Worm (Caenorhabditis elegans) whole organism, L1 larva: Measurements from ENCODE around the gene F55A11.6.
A peak's percentile ranks its signal among the peaks of the same experiment; 100 is the strongest.

Source experiments
- C04F5.9 ChIP-seq: sonication (generic microtip); optimal IDR thresholded peaks from 2 replicates; lab custom pipeline; 2016; ENCODE audit warnings: missing genetic modification characterization, missing compliant biosample characterization
- C16A3.4 ChIP-seq: fragments of 150-350 bp; optimal IDR thresholded peaks from 2 replicates; lab custom pipeline; 2014; ENCODE audit warnings: missing biosample characterization, missing genetic modification characterization
- F16B12.6 ChIP-seq: fragments of 150-350 bp; optimal IDR thresholded peaks from 2 replicates; lab custom pipeline; 2014; ENCODE audit warnings: missing biosample characterization, missing genetic modification characterization
- Y116A8C.19 ChIP-seq: sonication (generic microtip); optimal IDR thresholded peaks from 2 replicates; lab custom pipeline; 2016; ENCODE audit warnings: missing compliant biosample characterization, missing genetic modification characterization, borderline replicate concordance
- aha-1 ChIP-seq: fragments of 150-350 bp; optimal IDR thresholded peaks from 2 replicates; lab custom pipeline; 2014; ENCODE audit warnings: missing biosample characterization, missing genetic modification characterization
- alr-1 ChIP-seq: fragments of 200-800 bp; sonication (Bioruptor generic); optimal IDR thresholded peaks from 2 replicates; lab custom pipeline; 2018; ENCODE audit warnings: borderline replicate concordance, mild to moderate bottlenecking, missing genetic modification characterization, missing compliant biosample characterization
- aly-2 ChIP-seq: fragments of 150-350 bp; optimal IDR thresholded peaks from 2 replicates; lab custom pipeline; 2014; ENCODE audit warnings: missing biosample characterization, missing genetic modification characterization
- blmp-1 ChIP-seq: fragments of 150-350 bp; optimal IDR thresholded peaks from 2 replicates; lab custom pipeline; 2014; ENCODE audit warnings: missing biosample characterization, missing genetic modification characterization
- ceh-63 ChIP-seq: fragments of 200-800 bp; sonication (Bioruptor generic); optimal IDR thresholded peaks from 2 replicates; lab custom pipeline; 2018; ENCODE audit warnings: mild to moderate bottlenecking, missing genetic modification characterization, missing compliant biosample characterization
- ceh-82 ChIP-seq, 3 experiments: fragments of 150-350 bp in 1 of 3; sonication (generic microtip) in 2 of 3; optimal IDR thresholded peaks; 2 replicates each; lab custom pipeline; 2014 to 2017; ENCODE audit warnings: missing biosample characterization in 3 of 3, missing genetic modification characterization in 3 of 3
- ceh-88 ChIP-seq: fragments of 200-800 bp; sonication (Bioruptor generic); IDR thresholded peaks from 2 replicates; pipeline ENCODE4 v1.3.6; 2022; ENCODE audit warnings: missing genetic modification characterization, missing compliant biosample characterization
- ceh-90 ChIP-seq: sonication (generic microtip); optimal IDR thresholded peaks from 2 replicates; lab custom pipeline; 2016; ENCODE audit warnings: missing genetic modification characterization, missing compliant biosample characterization
- dpl-1 ChIP-seq, 3 experiments: fragments of 150-350 bp in 2 of 3; sonication (generic microtip) in 1 of 3; optimal IDR thresholded peaks; 2 replicates each; lab custom pipeline; 2014 to 2017; ENCODE audit warnings: missing biosample characterization in 3 of 3, missing genetic modification characterization in 3 of 3, missing genetic modification reagents in 3 of 3
- dsc-1 ChIP-seq: sonication (generic microtip); optimal IDR thresholded peaks from 2 replicates; lab custom pipeline; 2016; ENCODE audit warnings: mild to moderate bottlenecking, missing genetic modification characterization, missing compliant biosample characterization
- egl-13 ChIP-seq: sonication (generic microtip); optimal IDR thresholded peaks from 2 replicates; lab custom pipeline; 2016; ENCODE audit warnings: missing genotype, missing genetic modification reagents, missing genetic modification characterization, missing compliant biosample characterization
- egl-27 ChIP-seq, 2 experiments: fragments of 150-350 bp in 1 of 2; sonication (generic microtip); optimal IDR thresholded peaks; 3 replicates each; lab custom pipeline; 2017 to 2018; ENCODE audit warnings: missing biosample characterization in 2 of 2, missing genetic modification characterization in 2 of 2, missing genetic modification reagents in 2 of 2
- elt-2 ChIP-seq: sonication (generic microtip); optimal IDR thresholded peaks from 2 replicates; lab custom pipeline; 2016; ENCODE audit warnings: missing genetic modification characterization, mild to moderate bottlenecking, inconsistent platforms, missing compliant biosample characterization, missing genetic modification reagents
- elt-3 ChIP-seq, 6 experiments: fragments of 150-350 bp in 1 of 6; sonication (generic microtip); optimal IDR thresholded peaks; 2 replicates each; lab custom pipeline; 2017 to 2018; ENCODE audit warnings: missing biosample characterization in 6 of 6, missing genetic modification characterization in 6 of 6, inconsistent platforms in 1 of 6
- fkh-4 ChIP-seq: sonication (generic microtip); optimal IDR thresholded peaks from 2 replicates; lab custom pipeline; 2016; ENCODE audit warnings: missing compliant biosample characterization, missing genetic modification characterization, borderline replicate concordance
- fkh-8 ChIP-seq: sonication (generic microtip); optimal IDR thresholded peaks from 2 replicates; lab custom pipeline; 2016; ENCODE audit warnings: mild to moderate bottlenecking, missing genetic modification characterization, missing compliant biosample characterization
- fos-1 ChIP-seq: fragments of 150-350 bp; optimal IDR thresholded peaks from 2 replicates; lab custom pipeline; 2014; ENCODE audit warnings: missing biosample characterization, missing genetic modification characterization
- hlh-17 ChIP-seq: fragments of 200-800 bp; sonication (Bioruptor generic); optimal IDR thresholded peaks from 2 replicates; lab custom pipeline; 2018; ENCODE audit warnings: missing genetic modification characterization, mild to moderate bottlenecking, missing compliant biosample characterization, moderate library complexity, borderline replicate concordance
- irx-1 ChIP-seq: sonication (generic microtip); optimal IDR thresholded peaks from 2 replicates; lab custom pipeline; 2016; ENCODE audit warnings: missing genetic modification characterization, missing compliant biosample characterization
- isw-1 ChIP-seq: fragments of 200-800 bp; sonication (Bioruptor generic); IDR thresholded peaks from 2 replicates; pipeline ENCODE4 v1.3.6; 2022; ENCODE audit warnings: missing genetic modification characterization, missing compliant biosample characterization
- lin-13 ChIP-seq: fragments of 150-350 bp; optimal IDR thresholded peaks from 2 replicates; lab custom pipeline; 2014; ENCODE audit warnings: missing biosample characterization, missing genetic modification reagents, missing genetic modification characterization
- lin-14 ChIP-seq: fragments of 200-800 bp; sonication (Bioruptor generic); optimal IDR thresholded peaks from 2 replicates; lab custom pipeline; 2018; ENCODE audit warnings: mild to moderate bottlenecking, missing genetic modification characterization, moderate library complexity, missing compliant biosample characterization
- lin-15B ChIP-seq: fragments of 150-350 bp; sonication (generic microtip); optimal IDR thresholded peaks from 3 replicates; lab custom pipeline; 2014; ENCODE audit warnings: missing biosample characterization, missing genetic modification characterization
- lin-35 ChIP-seq, 2 experiments: fragments of 150-350 bp; optimal IDR thresholded peaks; 2 replicates each; lab custom pipeline; 2014; ENCODE audit warnings: missing biosample characterization in 2 of 2, missing genetic modification characterization in 2 of 2, missing genetic modification reagents in 2 of 2
- lir-3 ChIP-seq: sonication (generic microtip); optimal IDR thresholded peaks from 2 replicates; lab custom pipeline; 2016; ENCODE audit warnings: mild to moderate bottlenecking, missing genetic modification characterization, moderate library complexity, missing compliant biosample characterization; ENCODE audit not compliant: poor library complexity
- lsy-2 ChIP-seq, 2 experiments: fragments of 150-350 bp; optimal IDR thresholded peaks; 2 replicates each; lab custom pipeline; 2014; ENCODE audit warnings: missing biosample characterization in 2 of 2, missing genetic modification characterization in 2 of 2
- mep-1 ChIP-seq: fragments of 150-350 bp; optimal IDR thresholded peaks from 2 replicates; lab custom pipeline; 2014; ENCODE audit warnings: missing biosample characterization, missing genetic modification characterization
- nhr-11 ChIP-seq: fragments of 150-350 bp; optimal IDR thresholded peaks from 2 replicates; lab custom pipeline; 2014; ENCODE audit warnings: missing biosample characterization, missing genetic modification characterization
- nhr-20 ChIP-seq: sonication (generic microtip); optimal IDR thresholded peaks from 2 replicates; lab custom pipeline; 2016; ENCODE audit warnings: mild to moderate bottlenecking, missing genetic modification characterization, missing compliant biosample characterization
- nhr-47 ChIP-seq: sonication (generic microtip); optimal IDR thresholded peaks from 2 replicates; lab custom pipeline; 2016; ENCODE audit warnings: mild to moderate bottlenecking, missing genetic modification characterization, moderate library complexity, missing compliant biosample characterization
- nhr-71 ChIP-seq: sonication (generic microtip); optimal IDR thresholded peaks from 2 replicates; lab custom pipeline; 2016; ENCODE audit warnings: mild to moderate bottlenecking, missing genetic modification characterization, moderate library complexity, missing compliant biosample characterization
- nhr-84 ChIP-seq: sonication (generic microtip); optimal IDR thresholded peaks from 2 replicates; lab custom pipeline; 2017; ENCODE audit warnings: missing biosample characterization, missing genetic modification characterization
- nhr-85 ChIP-seq: sonication (generic microtip); peaks from one replicate; lab custom pipeline; 2016; ENCODE audit warnings: missing genetic modification characterization, inconsistent platforms, missing compliant biosample characterization
- rnt-1 ChIP-seq: sonication (generic microtip); optimal IDR thresholded peaks from 2 replicates; lab custom pipeline; 2016; ENCODE audit warnings: mild to moderate bottlenecking, missing genetic modification characterization, moderate library complexity, missing compliant biosample characterization
- snpc-4 ChIP-seq: fragments of 150-350 bp; optimal IDR thresholded peaks from 2 replicates; lab custom pipeline; 2014; ENCODE audit warnings: missing biosample characterization, missing genetic modification characterization
- snu-23 ChIP-seq: sonication (generic microtip); optimal IDR thresholded peaks from 2 replicates; lab custom pipeline; 2016; ENCODE audit warnings: missing genetic modification characterization, missing compliant biosample characterization
- sox-4 ChIP-seq: sonication (generic microtip); optimal IDR thresholded peaks from 2 replicates; lab custom pipeline; 2016; ENCODE audit warnings: missing genetic modification characterization, missing compliant biosample characterization
- sup-37 ChIP-seq: fragments of 200-800 bp; sonication (Bioruptor generic); optimal IDR thresholded peaks from 2 replicates; lab custom pipeline; 2018; ENCODE audit warnings: mild to moderate bottlenecking, missing genetic modification characterization, missing compliant biosample characterization
- tlp-1 ChIP-seq: fragments of 150-350 bp; optimal IDR thresholded peaks from 2 replicates; lab custom pipeline; 2014; ENCODE audit warnings: missing biosample characterization, missing genetic modification characterization
- unc-62 ChIP-seq: fragments of 150-350 bp; optimal IDR thresholded peaks from 2 replicates; lab custom pipeline; 2014; ENCODE audit warnings: missing biosample characterization, missing genetic modification reagents, missing genetic modification characterization
- xbp-1 ChIP-seq: sonication (generic microtip); optimal IDR thresholded peaks from 2 replicates; lab custom pipeline; 2016; ENCODE audit warnings: missing genetic modification characterization, missing compliant biosample characterization
- zag-1 ChIP-seq: fragments of 150-350 bp; optimal IDR thresholded peaks from 2 replicates; lab custom pipeline; 2014; ENCODE audit warnings: missing biosample characterization, missing genetic modification characterization
- zip-4 ChIP-seq: fragments of 200-800 bp; sonication (Bioruptor generic); optimal IDR thresholded peaks from 2 replicates; lab custom pipeline; 2018; ENCODE audit warnings: mild to moderate bottlenecking, missing genetic modification characterization, moderate library complexity, missing compliant biosample characterization
- ztf-11 ChIP-seq, 2 experiments: sonication (generic microtip); optimal IDR thresholded peaks; 2 replicates each; lab custom pipeline; 2016 to 2017; ENCODE audit warnings: missing genetic modification characterization in 2 of 2, missing biosample characterization in 1 of 2, missing compliant biosample characterization in 1 of 2
- ztf-4 ChIP-seq: fragments of 150-350 bp; optimal IDR thresholded peaks from 2 replicates; lab custom pipeline; 2014; ENCODE audit warnings: missing biosample characterization, missing genetic modification characterization

The F55A11.6 gene

DNA sequence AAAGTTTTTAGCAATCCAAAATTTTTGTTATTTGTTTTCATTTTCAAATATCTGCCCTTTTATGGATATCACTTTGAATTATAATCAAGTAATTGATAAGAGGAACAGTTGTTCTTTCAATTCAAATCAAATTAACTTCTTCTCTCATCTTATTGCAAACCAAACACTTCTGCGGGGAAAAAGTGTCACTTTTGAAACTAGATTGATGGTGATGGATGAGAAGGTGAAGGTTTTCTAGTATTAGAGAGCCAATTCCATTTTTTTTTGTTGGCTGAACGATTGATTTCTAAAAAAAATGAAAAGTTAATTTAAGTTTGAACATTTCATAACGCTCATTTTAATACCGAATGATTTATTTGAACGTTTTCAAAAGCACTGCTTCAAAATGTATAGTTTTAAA lies 3.2 kb downstream of the F55A11.6 start:
- TF ChIP-seq mep-1 (tag; lab: Kevin White, UChicago) (peak; percentile 46), zip-4 (GFP tag; lab: Kevin White, UChicago) (no peak), elt-3 (tag; optimal IDR thresholded peaks at IDR 0.05; lab: Kevin White, UChicago) (peak in 1 of 6 experiments; percentile 33), lin-35 (GFP tag; optimal IDR thresholded peaks at IDR 0.05; lab: Kevin White, UChicago) (no peak), lin-13 (no peak), Y116A8C.19 (tag; lab: Kevin White, UChicago) (no peak), nhr-47 (tag; lab: Kevin White, UChicago) (no peak), lin-14 (GFP tag; lab: Kevin White, UChicago) (peak; percentile 17), xbp-1 (tag; lab: Kevin White, UChicago) (no peak)

- TF ChIP-seq sox-4 (tag; lab: Kevin White, UChicago) (no peak), lin-14 (GFP tag; lab: Kevin White, UChicago) (peak; percentile 52), egl-27 (tag; optimal IDR thresholded peaks at IDR 0.05; lab: Kevin White, UChicago) (no peak), unc-62 (GFP tag; lab: Kevin White, UChicago) (no peak), lir-3 (tag; lab: Kevin White, UChicago) (peak; percentile 39), lsy-2 (tag; optimal IDR thresholded peaks at IDR 0.05; lab: Kevin White, UChicago) (peak; percentile 71 to 85), ceh-82 (tag; optimal IDR thresholded peaks at IDR 0.05; lab: Kevin White, UChicago) (peak; percentile 47 to 67 (median 55)), alr-1 (tag; lab: Kevin White, UChicago) (no peak), nhr-84 (tag; lab: Kevin White, UChicago) (no peak), hlh-17 (GFP tag; lab: Kevin White, UChicago) (no peak), ceh-88 (no peak), lin-13 (peak; percentile 11), aha-1 (tag; lab: Kevin White, UChicago) (no peak), tlp-1 (no peak), C04F5.9 (no peak), irx-1 (tag; lab: Kevin White, UChicago) (peak; percentile 45), nhr-11 (tag; lab: Kevin White, UChicago) (no peak), fos-1 (peak; percentile 62), zip-4 (GFP tag; lab: Kevin White, UChicago) (peak; percentile 5), C16A3.4 (tag; lab: Kevin White, UChicago) (peak; percentile 78), ceh-90 (tag; lab: Kevin White, UChicago) (no peak), ztf-4 (tag; lab: Kevin White, UChicago) (peak; percentile 61), F16B12.6 (no peak), nhr-85 (peak; percentile 62), aly-2 (tag; lab: Kevin White, UChicago) (no peak), snpc-4 (tag; lab: Kevin White, UChicago) (no peak), fkh-4 (tag; lab: Kevin White, UChicago) (no peak), dsc-1 (peak; percentile 68), ztf-11 (tag; optimal IDR thresholded peaks at IDR 0.05; lab: Kevin White, UChicago) (peak in 1 of 2 experiments; percentile 23), mep-1 (tag; lab: Kevin White, UChicago) (peak; percentile 42), isw-1 (GFP tag; lab: Robert Waterston, UW) (no peak), zag-1 (tag; lab: Kevin White, UChicago) (no peak), nhr-71 (peak; percentile 80), elt-3 (tag; optimal IDR thresholded peaks at IDR 0.05; lab: Kevin White, UChicago) (peak in 2 of 6 experiments; percentile 3 to 54), elt-2 (tag; lab: Kevin White, UChicago) (peak; percentile 58), egl-13 (tag; lab: Kevin White, UChicago) (peak; percentile 47), blmp-1 (peak; percentile 45), lin-15B (tag; lab: Kevin White, UChicago) (no peak), snu-23 (peak; percentile 83), rnt-1 (tag; lab: Kevin White, UChicago) (peak; percentile 82), ceh-63 (GFP tag; lab: Kevin White, UChicago) (no peak), nhr-20 (tag; lab: Kevin White, UChicago) (peak; percentile 82), sup-37 (peak; percentile 23), dpl-1 (GFP tag; optimal IDR thresholded peaks at IDR 0.05; lab: Kevin White, UChicago) (peak; percentile 43 to 54 (median 51)), fkh-8 (tag; lab: Kevin White, UChicago) (peak; percentile 47)
Observed at ce11 chrV:11782809-11783440, 6.3 kb downstream of the F55A11.6 start, which contains the start of gene F55A11.11. TSS of gene F55A11.11 (plus strand) at chrV:11783149.
